Worm (Caenorhabditis elegans) whole organism, L1 larva: ENCODE results near the gene Y42G9A.3.

Source experiments
- F16B12.6 ChIP-seq: fragments of 150-350 bp; optimal IDR thresholded peaks from 2 replicates; lab custom pipeline; 2014; ENCODE audit warnings: missing biosample characterization, missing genetic modification characterization
- aha-1 ChIP-seq: fragments of 150-350 bp; optimal IDR thresholded peaks from 2 replicates; lab custom pipeline; 2014; ENCODE audit warnings: missing biosample characterization, missing genetic modification characterization
- alr-1 ChIP-seq: fragments of 200-800 bp; sonication (Bioruptor generic); optimal IDR thresholded peaks from 2 replicates; lab custom pipeline; 2018; ENCODE audit warnings: borderline replicate concordance, mild to moderate bottlenecking, missing genetic modification characterization, missing compliant biosample characterization
- aly-2 ChIP-seq: fragments of 150-350 bp; optimal IDR thresholded peaks from 2 replicates; lab custom pipeline; 2014; ENCODE audit warnings: missing biosample characterization, missing genetic modification characterization
- ama-1 ChIP-seq: fragments of 150-350 bp; optimal IDR thresholded peaks from 2 replicates; lab custom pipeline; 2014
- blmp-1 ChIP-seq: fragments of 150-350 bp; optimal IDR thresholded peaks from 2 replicates; lab custom pipeline; 2014; ENCODE audit warnings: missing biosample characterization, missing genetic modification characterization
- ceh-82 ChIP-seq, 3 experiments: fragments of 150-350 bp in 1 of 3; sonication (generic microtip) in 2 of 3; optimal IDR thresholded peaks; 2 replicates each; lab custom pipeline; 2014 to 2017; ENCODE audit warnings: missing biosample characterization in 3 of 3, missing genetic modification characterization in 3 of 3
- ceh-88 ChIP-seq: fragments of 200-800 bp; sonication (Bioruptor generic); IDR thresholded peaks from 2 replicates; pipeline ENCODE4 v1.3.6; 2022; ENCODE audit warnings: missing genetic modification characterization, missing compliant biosample characterization
- ceh-90 ChIP-seq: sonication (generic microtip); optimal IDR thresholded peaks from 2 replicates; lab custom pipeline; 2016; ENCODE audit warnings: missing genetic modification characterization, missing compliant biosample characterization
- ces-1 ChIP-seq: fragments of 150-350 bp; optimal IDR thresholded peaks from 2 replicates; lab custom pipeline; 2014; ENCODE audit warnings: missing biosample characterization, missing genetic modification reagents, missing genetic modification characterization
- dpl-1 ChIP-seq, 3 experiments: fragments of 150-350 bp in 2 of 3; sonication (generic microtip) in 1 of 3; optimal IDR thresholded peaks; 2 replicates each; lab custom pipeline; 2014 to 2017; ENCODE audit warnings: missing biosample characterization in 3 of 3, missing genetic modification characterization in 3 of 3, missing genetic modification reagents in 3 of 3
- efl-1 ChIP-seq, 4 experiments: fragments of 150-350 bp; optimal IDR thresholded peaks in 3 of 4; peaks in 1 of 4; 1 replicate in 1 of 4; 2 replicates in 3 of 4; lab custom pipeline; 2014; ENCODE audit warnings: missing biosample characterization in 2 of 4, missing genetic modification characterization in 2 of 4, missing genetic modification reagents in 2 of 4
- efl-3 ChIP-seq: fragments of 200-800 bp; sonication (Bioruptor generic); optimal IDR thresholded peaks from 2 replicates; lab custom pipeline; 2018; ENCODE audit warnings: mild to moderate bottlenecking, missing genetic modification characterization, missing compliant biosample characterization
- egl-27 ChIP-seq, 2 experiments: fragments of 150-350 bp in 1 of 2; sonication (generic microtip); optimal IDR thresholded peaks; 3 replicates each; lab custom pipeline; 2017 to 2018; ENCODE audit warnings: missing biosample characterization in 2 of 2, missing genetic modification characterization in 2 of 2, missing genetic modification reagents in 2 of 2
- elt-2 ChIP-seq: sonication (generic microtip); optimal IDR thresholded peaks from 2 replicates; lab custom pipeline; 2016; ENCODE audit warnings: missing genetic modification characterization, mild to moderate bottlenecking, inconsistent platforms, missing compliant biosample characterization, missing genetic modification reagents
- elt-3 ChIP-seq, 6 experiments: fragments of 150-350 bp in 1 of 6; sonication (generic microtip); optimal IDR thresholded peaks; 2 replicates each; lab custom pipeline; 2017 to 2018; ENCODE audit warnings: missing biosample characterization in 6 of 6, missing genetic modification characterization in 6 of 6, inconsistent platforms in 1 of 6
- fkh-4 ChIP-seq: sonication (generic microtip); optimal IDR thresholded peaks from 2 replicates; lab custom pipeline; 2016; ENCODE audit warnings: missing compliant biosample characterization, missing genetic modification characterization, borderline replicate concordance
- fkh-8 ChIP-seq: sonication (generic microtip); optimal IDR thresholded peaks from 2 replicates; lab custom pipeline; 2016; ENCODE audit warnings: mild to moderate bottlenecking, missing genetic modification characterization, missing compliant biosample characterization
- fos-1 ChIP-seq: fragments of 150-350 bp; optimal IDR thresholded peaks from 2 replicates; lab custom pipeline; 2014; ENCODE audit warnings: missing biosample characterization, missing genetic modification characterization
- grh-1 ChIP-seq: fragments of 200-800 bp; sonication (Bioruptor generic); IDR thresholded peaks from 2 replicates; pipeline ENCODE4 v1.3.6; 2022; ENCODE audit warnings: missing genetic modification reagents, missing genetic modification characterization, missing compliant biosample characterization
- hpl-2 ChIP-seq: fragments of 150-350 bp; optimal IDR thresholded peaks from 2 replicates; lab custom pipeline; 2014; ENCODE audit warnings: missing biosample characterization, missing genetic modification reagents, missing genetic modification characterization
- irx-1 ChIP-seq: sonication (generic microtip); optimal IDR thresholded peaks from 2 replicates; lab custom pipeline; 2016; ENCODE audit warnings: missing genetic modification characterization, missing compliant biosample characterization
- isw-1 ChIP-seq: fragments of 200-800 bp; sonication (Bioruptor generic); IDR thresholded peaks from 2 replicates; pipeline ENCODE4 v1.3.6; 2022; ENCODE audit warnings: missing genetic modification characterization, missing compliant biosample characterization
- jun-1 ChIP-seq: fragments of 150-350 bp; optimal IDR thresholded peaks from 2 replicates; lab custom pipeline; 2014; ENCODE audit warnings: missing biosample characterization, missing genetic modification reagents, missing genetic modification characterization
- lin-13 ChIP-seq: fragments of 150-350 bp; optimal IDR thresholded peaks from 2 replicates; lab custom pipeline; 2014; ENCODE audit warnings: missing biosample characterization, missing genetic modification reagents, missing genetic modification characterization
- lin-14 ChIP-seq: fragments of 200-800 bp; sonication (Bioruptor generic); optimal IDR thresholded peaks from 2 replicates; lab custom pipeline; 2018; ENCODE audit warnings: mild to moderate bottlenecking, missing genetic modification characterization, moderate library complexity, missing compliant biosample characterization
- lin-35 ChIP-seq, 2 experiments: fragments of 150-350 bp; optimal IDR thresholded peaks; 2 replicates each; lab custom pipeline; 2014; ENCODE audit warnings: missing biosample characterization in 2 of 2, missing genetic modification characterization in 2 of 2, missing genetic modification reagents in 2 of 2
- lir-3 ChIP-seq: sonication (generic microtip); optimal IDR thresholded peaks from 2 replicates; lab custom pipeline; 2016; ENCODE audit warnings: mild to moderate bottlenecking, missing genetic modification characterization, moderate library complexity, missing compliant biosample characterization; ENCODE audit not compliant: poor library complexity
- mef-2 ChIP-seq: fragments of 150-350 bp; optimal IDR thresholded peaks from 2 replicates; lab custom pipeline; 2014; ENCODE audit warnings: missing biosample characterization, missing genetic modification characterization
- mep-1 ChIP-seq: fragments of 150-350 bp; optimal IDR thresholded peaks from 2 replicates; lab custom pipeline; 2014; ENCODE audit warnings: missing biosample characterization, missing genetic modification characterization
- nhr-11 ChIP-seq: fragments of 150-350 bp; optimal IDR thresholded peaks from 2 replicates; lab custom pipeline; 2014; ENCODE audit warnings: missing biosample characterization, missing genetic modification characterization
- nhr-19 ChIP-seq: fragments of 200-800 bp; sonication (Bioruptor generic); conservative IDR thresholded peaks from 2 replicates; pipeline ENCODE4 v1.3.6; 2022; ENCODE audit warnings: missing genetic modification characterization, missing compliant biosample characterization
- nhr-20 ChIP-seq: sonication (generic microtip); optimal IDR thresholded peaks from 2 replicates; lab custom pipeline; 2016; ENCODE audit warnings: mild to moderate bottlenecking, missing genetic modification characterization, missing compliant biosample characterization
- nhr-237 ChIP-seq: fragments of 150-350 bp; optimal IDR thresholded peaks from 2 replicates; lab custom pipeline; 2014; ENCODE audit warnings: missing biosample characterization, missing genetic modification characterization
- nhr-28 ChIP-seq: fragments of 150-350 bp; optimal IDR thresholded peaks from 2 replicates; lab custom pipeline; 2014; ENCODE audit warnings: missing biosample characterization, missing genetic modification characterization
- nhr-47 ChIP-seq: sonication (generic microtip); optimal IDR thresholded peaks from 2 replicates; lab custom pipeline; 2016; ENCODE audit warnings: mild to moderate bottlenecking, missing genetic modification characterization, moderate library complexity, missing compliant biosample characterization
- nhr-71 ChIP-seq: sonication (generic microtip); optimal IDR thresholded peaks from 2 replicates; lab custom pipeline; 2016; ENCODE audit warnings: mild to moderate bottlenecking, missing genetic modification characterization, moderate library complexity, missing compliant biosample characterization
- nhr-76 ChIP-seq: sonication (generic microtip); optimal IDR thresholded peaks from 2 replicates; lab custom pipeline; 2017; ENCODE audit warnings: missing biosample characterization, missing genetic modification characterization
- nhr-77 ChIP-seq: fragments of 150-350 bp; optimal IDR thresholded peaks from 2 replicates; lab custom pipeline; 2014; ENCODE audit warnings: missing biosample characterization, missing genetic modification characterization
- nhr-84 ChIP-seq: sonication (generic microtip); optimal IDR thresholded peaks from 2 replicates; lab custom pipeline; 2017; ENCODE audit warnings: missing biosample characterization, missing genetic modification characterization
- nhr-85 ChIP-seq: sonication (generic microtip); peaks from one replicate; lab custom pipeline; 2016; ENCODE audit warnings: missing genetic modification characterization, inconsistent platforms, missing compliant biosample characterization
- nhr-90 ChIP-seq: sonication (generic microtip); optimal IDR thresholded peaks from 2 replicates; lab custom pipeline; 2016; ENCODE audit warnings: mild to moderate bottlenecking, missing genetic modification characterization, missing compliant biosample characterization; ENCODE audit not compliant: poor library complexity
- rnt-1 ChIP-seq: sonication (generic microtip); optimal IDR thresholded peaks from 2 replicates; lab custom pipeline; 2016; ENCODE audit warnings: mild to moderate bottlenecking, missing genetic modification characterization, moderate library complexity, missing compliant biosample characterization
- snpc-4 ChIP-seq: fragments of 150-350 bp; optimal IDR thresholded peaks from 2 replicates; lab custom pipeline; 2014; ENCODE audit warnings: missing biosample characterization, missing genetic modification characterization
- sptf-1 ChIP-seq: fragments of 150-350 bp; optimal IDR thresholded peaks from 2 replicates; lab custom pipeline; 2014; ENCODE audit warnings: missing biosample characterization, missing genetic modification characterization
- sup-37 ChIP-seq: fragments of 200-800 bp; sonication (Bioruptor generic); optimal IDR thresholded peaks from 2 replicates; lab custom pipeline; 2018; ENCODE audit warnings: mild to moderate bottlenecking, missing genetic modification characterization, missing compliant biosample characterization
- tbx-2 ChIP-seq: sonication (generic microtip); optimal IDR thresholded peaks from 2 replicates; lab custom pipeline; 2016; ENCODE audit warnings: missing genetic modification characterization, missing compliant biosample characterization
- tlp-1 ChIP-seq: fragments of 150-350 bp; optimal IDR thresholded peaks from 2 replicates; lab custom pipeline; 2014; ENCODE audit warnings: missing biosample characterization, missing genetic modification characterization
- unc-130 ChIP-seq: fragments of 150-350 bp; optimal IDR thresholded peaks from 2 replicates; lab custom pipeline; 2017; ENCODE audit warnings: missing biosample characterization, missing genetic modification characterization, inconsistent platforms
- unc-86 ChIP-seq: sonication (generic microtip); optimal IDR thresholded peaks from 2 replicates; lab custom pipeline; 2016; ENCODE audit warnings: missing genetic modification characterization, missing compliant biosample characterization
- unc-98 ChIP-seq: fragments of 200-800 bp; sonication (Bioruptor generic); IDR thresholded peaks from 2 replicates; pipeline ENCODE4 v1.3.6; 2022; ENCODE audit warnings: missing genetic modification characterization, missing compliant biosample characterization
- vab-15 ChIP-seq: sonication (generic microtip); optimal IDR thresholded peaks from 2 replicates; lab custom pipeline; 2017; ENCODE audit warnings: missing genotype, mild to moderate bottlenecking, missing genetic modification characterization, missing compliant biosample characterization
- ztf-4 ChIP-seq: fragments of 150-350 bp; optimal IDR thresholded peaks from 2 replicates; lab custom pipeline; 2014; ENCODE audit warnings: missing biosample characterization, missing genetic modification characterization

The Y42G9A.3 gene

DNA sequence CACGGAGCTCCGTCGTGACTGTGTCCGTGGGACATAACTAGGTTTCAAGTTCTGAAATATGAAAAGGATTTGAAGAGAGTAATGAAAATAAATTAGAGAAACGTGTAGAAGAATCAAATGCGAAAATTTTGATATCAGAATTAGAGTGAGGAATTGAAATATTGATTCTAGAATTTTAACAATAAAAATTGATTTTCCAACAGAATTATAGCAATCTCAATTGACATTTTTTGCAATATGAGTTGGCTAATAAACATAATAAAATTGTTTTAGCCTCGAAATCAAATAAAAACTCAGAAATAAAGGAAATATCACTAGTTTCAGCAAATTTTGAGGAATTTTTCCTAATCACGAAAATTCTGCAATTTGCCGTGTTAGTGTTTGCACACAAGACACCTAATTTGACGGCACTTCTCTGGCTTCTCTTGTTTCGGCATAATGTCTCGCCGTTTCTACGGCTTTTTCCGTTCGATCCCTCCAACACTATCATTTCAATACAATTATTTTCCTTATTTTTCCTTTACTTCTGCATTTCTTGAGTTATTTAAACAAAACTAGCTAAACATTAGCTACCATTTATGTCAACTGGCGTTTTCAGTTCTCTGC, 29.7 kb upstream of the Y42G9A.3 start, which contains the start of gene nmt-1 (continued):
- TF ChIP-seq jun-1 (tag; lab: Kevin White, UChicago) (no peak), ama-1 (no peak), nhr-71 (no peak), efl-1 (optimal IDR thresholded peaks at IDR 0.05; lab: Kevin White, UChicago) (peak; percentile 64 to 73), efl-1 (GFP tag; optimal IDR thresholded peaks at IDR 0.05 in 1 of 2; lab: Kevin White, UChicago) (peak; percentile 63 to 95), hpl-2 (GFP tag; lab: Kevin White, UChicago) (no peak), ceh-82 (tag; optimal IDR thresholded peaks at IDR 0.05; lab: Kevin White, UChicago) (peak in 2 of 3 experiments; percentile 7 to 12), tlp-1 (tag; lab: Kevin White, UChicago) (no peak), egl-27 (tag; optimal IDR thresholded peaks at IDR 0.05; lab: Kevin White, UChicago) (no peak), grh-1 (GFP tag; lab: Robert Waterston, UW) (no peak), nhr-28 (tag; lab: Kevin White, UChicago) (no peak), lir-3 (tag; lab: Kevin White, UChicago) (peak; percentile 15), ztf-4 (tag; lab: Kevin White, UChicago) (no peak), elt-2 (no peak), rnt-1 (tag; lab: Kevin White, UChicago) (peak; percentile 54), aly-2 (no peak), alr-1 (tag; lab: Kevin White, UChicago) (no peak), aha-1 (tag; lab: Kevin White, UChicago) (no peak), snpc-4 (tag; lab: Kevin White, UChicago) (no peak), irx-1 (no peak), nhr-20 (peak; percentile 48), mep-1 (tag; lab: Kevin White, UChicago) (peak; percentile 72), unc-98 (GFP tag; lab: Robert Waterston, UW) (no peak), nhr-84 (tag; lab: Kevin White, UChicago) (no peak), fkh-4 (no peak), fos-1 (tag; lab: Kevin White, UChicago) (no peak), lin-35 (GFP tag; optimal IDR thresholded peaks at IDR 0.05; lab: Kevin White, UChicago) (peak; percentile 56 to 66), efl-3 (GFP tag; lab: Kevin White, UChicago) (no peak), sup-37 (GFP tag; lab: Kevin White, UChicago) (no peak), lin-13 (GFP tag; lab: Kevin White, UChicago) (no peak), unc-86 (peak; percentile 29), F16B12.6 (tag; lab: Kevin White, UChicago) (peak; percentile 97), elt-3 (tag; optimal IDR thresholded peaks at IDR 0.05; lab: Kevin White, UChicago) (peak in 2 of 6 experiments; percentile 2 to 3), nhr-76 (tag; lab: Kevin White, UChicago) (no peak), vab-15 (no peak), nhr-19 (GFP tag; lab: Robert Waterston, UW) (peak; percentile 60), dpl-1 (GFP tag; optimal IDR thresholded peaks at IDR 0.05; lab: Kevin White, UChicago) (peak; percentile 50 to 69 (median 68)), fkh-8 (no peak), ceh-88 (GFP tag; lab: Robert Waterston, UW) (no peak), nhr-77 (no peak), nhr-11 (tag; lab: Kevin White, UChicago) (no peak), ces-1 (GFP tag; lab: Kevin White, UChicago) (no peak), tbx-2 (no peak), mef-2 (tag; lab: Kevin White, UChicago) (no peak), nhr-47 (tag; lab: Kevin White, UChicago) (peak; percentile 62), nhr-85 (tag; lab: Kevin White, UChicago) (no peak), ceh-90 (no peak), unc-130 (tag; lab: Kevin White, UChicago) (no peak), sptf-1 (tag; lab: Kevin White, UChicago) (no peak), nhr-237 (tag; lab: Kevin White, UChicago) (no peak), lin-14 (GFP tag; lab: Kevin White, UChicago) (no peak), blmp-1 (peak; percentile 1), isw-1 (GFP tag; lab: Robert Waterston, UW) (peak; percentile 56), nhr-90 (tag; lab: Kevin White, UChicago) (no peak)
